Fruit fly (Drosophila melanogaster) whole organism, embryonic: Measurements from ENCODE around the gene CG11294.
A peak's percentile ranks its signal among the peaks of the same experiment; 100 is the strongest.

ENCODE experiments used
- Awh ChIP-seq: fragments of 200-800 bp; sonication (Bioruptor generic); IDR thresholded peaks from 2 replicates; pipeline ENCODE4, ENCODE4 v1.3.6; 2022; ENCODE audit warnings: missing biosample characterization, missing genetic modification characterization
- B-H2 ChIP-seq: fragments of 200-800 bp; sonication (Bioruptor generic); optimal IDR thresholded peaks from 2 replicates; lab custom pipeline; 2018; ENCODE audit warnings: missing biosample characterization, mild to moderate bottlenecking, missing genetic modification characterization
- CG10267 ChIP-seq: fragments of 200-800 bp; sonication (Bioruptor generic); optimal IDR thresholded peaks from 2 replicates; lab custom pipeline; 2018; ENCODE audit warnings: missing biosample characterization, mild to moderate bottlenecking, missing genetic modification characterization, moderate library complexity
- CG10543 ChIP-seq: fragments of 200-800 bp; sonication (Bioruptor generic); optimal IDR thresholded peaks from 3 replicates; lab custom pipeline; 2017; ENCODE audit warnings: missing biosample characterization, mild to moderate bottlenecking, missing genetic modification characterization, moderate library complexity
- CG10565 ChIP-seq: fragments of 200-800 bp; sonication (Bioruptor generic); optimal IDR thresholded peaks from 3 replicates; lab custom pipeline; 2016; ENCODE audit warnings: missing biosample characterization, mild to moderate bottlenecking, missing genetic modification characterization
- CG12236 ChIP-seq: fragments of 200-800 bp; sonication (Bioruptor generic); optimal IDR thresholded peaks from 2 replicates; lab custom pipeline; 2016; ENCODE audit warnings: missing biosample characterization, missing genetic modification characterization
- CG12659 ChIP-seq: fragments of 200-800 bp; sonication (Bioruptor generic); optimal IDR thresholded peaks from 3 replicates; lab custom pipeline; 2017; ENCODE audit warnings: mild to moderate bottlenecking, missing biosample characterization, missing genetic modification reagents, missing genetic modification characterization
- CG13894 ChIP-seq: fragments of 200-800 bp; sonication (Bioruptor generic); optimal IDR thresholded peaks from 3 replicates; lab custom pipeline; 2018; ENCODE audit warnings: missing biosample characterization, mild to moderate bottlenecking, missing genetic modification characterization, moderate library complexity
- CG14710 ChIP-seq: fragments of 200-800 bp; sonication (Bioruptor generic); optimal IDR thresholded peaks from 3 replicates; lab custom pipeline; 2019; ENCODE audit warnings: missing biosample characterization, mild to moderate bottlenecking, missing genetic modification characterization, moderate library complexity
- CG15073 ChIP-seq: fragments of 200-800 bp; sonication (Bioruptor generic); optimal IDR thresholded peaks from 2 replicates; lab custom pipeline; 2016; ENCODE audit warnings: missing biosample characterization, missing genetic modification characterization
- CG18011 ChIP-seq: fragments of 200-800 bp; sonication (Bioruptor generic); optimal IDR thresholded peaks from 2 replicates; lab custom pipeline; 2017; ENCODE audit warnings: missing biosample characterization, missing genetic modification characterization, mild to moderate bottlenecking, moderate library complexity, missing genotype
- CG1832 ChIP-seq: fragments of 200-800 bp; sonication (Bioruptor generic); optimal IDR thresholded peaks from 2 replicates; lab custom pipeline; 2017; ENCODE audit warnings: missing biosample characterization, mild to moderate bottlenecking, missing genetic modification characterization, inconsistent platforms
- CG18476 ChIP-seq: fragments of 200-800 bp; sonication (Bioruptor generic); optimal IDR thresholded peaks from 2 replicates; lab custom pipeline; 2016; ENCODE audit warnings: missing biosample characterization, mild to moderate bottlenecking, missing genetic modification characterization
- CG2712 ChIP-seq: fragments of 200-800 bp; optimal IDR thresholded peaks from 3 replicates; lab custom pipeline; 2019; ENCODE audit warnings: missing biosample characterization, mild to moderate bottlenecking, missing genetic modification characterization, moderate library complexity
- CG31224 ChIP-seq: fragments of 200-800 bp; sonication (Bioruptor generic); IDR thresholded peaks from 2 replicates; pipeline ENCODE4 v1.3.6; 2022; ENCODE audit warnings: missing biosample characterization, missing genetic modification characterization
- CG32532 ChIP-seq: fragments of 200-800 bp; sonication (Bioruptor generic); IDR thresholded peaks from 2 replicates; pipeline ENCODE4 v1.3.6; 2022; ENCODE audit warnings: missing biosample characterization, missing genetic modification characterization
- CG3847 ChIP-seq: fragments of 200-800 bp; sonication (Bioruptor generic); IDR thresholded peaks from 2 replicates; pipeline ENCODE4 v1.3.6; 2022; ENCODE audit warnings: missing biosample characterization, missing genetic modification characterization
- CG4424 ChIP-seq: fragments of 200-800 bp; sonication (Bioruptor generic); optimal IDR thresholded peaks from 3 replicates; lab custom pipeline; 2016; ENCODE audit warnings: missing biosample characterization, missing genetic modification characterization
- CG5180 ChIP-seq: fragments of 200-800 bp; sonication (Bioruptor generic); optimal IDR thresholded peaks from 3 replicates; lab custom pipeline; 2017; ENCODE audit warnings: missing biosample characterization, missing genetic modification characterization, mild to moderate bottlenecking, moderate library complexity, missing genetic modification reagents
- CG6272 ChIP-seq: fragments of 200-800 bp; sonication (Bioruptor generic); IDR thresholded peaks from 2 replicates; pipeline ENCODE4 v1.3.6; 2022; ENCODE audit warnings: missing biosample characterization, missing genetic modification characterization
- CG7556 ChIP-seq: fragments of 200-800 bp; sonication (Bioruptor generic); optimal IDR thresholded peaks from 2 replicates; lab custom pipeline; 2017; ENCODE audit warnings: missing biosample characterization, mild to moderate bottlenecking, missing genetic modification characterization
- CoRest ChIP-seq: fragments of 200-800 bp; sonication (Bioruptor generic); optimal IDR thresholded peaks from 3 replicates; lab custom pipeline; 2018; ENCODE audit warnings: missing biosample characterization, mild to moderate bottlenecking, missing genetic modification characterization, moderate library complexity
- CrebB ChIP-seq: fragments of 200-800 bp; sonication (Bioruptor generic); optimal IDR thresholded peaks from 3 replicates; lab custom pipeline; 2018; ENCODE audit warnings: missing biosample characterization, mild to moderate bottlenecking, missing genetic modification characterization
- GATAe ChIP-seq: fragments of 200-800 bp; sonication (Bioruptor generic); conservative IDR thresholded peaks from 2 replicates; pipeline ENCODE4 v1.3.6; 2022; ENCODE audit warnings: missing biosample characterization, missing genetic modification characterization
- H15 ChIP-seq: fragments of 200-800 bp; sonication (Bioruptor generic); IDR thresholded peaks from 3 replicates; pipeline ENCODE4 v1.3.6; 2022; ENCODE audit warnings: missing biosample characterization, missing genetic modification characterization
- HLHmδ ChIP-seq: fragments of 200-800 bp; sonication (Bioruptor generic); optimal IDR thresholded peaks from 2 replicates; lab custom pipeline; 2018; ENCODE audit warnings: missing biosample characterization, mild to moderate bottlenecking, missing genetic modification characterization, moderate library complexity
- Lim3 ChIP-seq: fragments of 200-800 bp; sonication (Bioruptor generic); IDR thresholded peaks from 2 replicates; pipeline ENCODE4 v1.3.6; 2022; ENCODE audit warnings: missing biosample characterization, missing genetic modification characterization
- Mad ChIP-seq: fragments of 200-800 bp; sonication (Bioruptor generic); optimal IDR thresholded peaks from 2 replicates; lab custom pipeline; 2016; ENCODE audit warnings: missing biosample characterization, missing genetic modification characterization
- Med ChIP-seq: fragments of 200-800 bp; sonication (Bioruptor generic); peaks from one replicate; lab custom pipeline; 2016; ENCODE audit warnings: missing biosample characterization, missing genetic modification characterization, mild to moderate bottlenecking, inconsistent platforms, moderate library complexity
- NC2β ChIP-seq: fragments of 200-800 bp; sonication (Bioruptor generic); optimal IDR thresholded peaks from 2 replicates; lab custom pipeline; 2016; ENCODE audit warnings: missing biosample characterization, missing genetic modification characterization
- Ravus ChIP-seq: fragments of 200-800 bp; sonication (Bioruptor generic); IDR thresholded peaks from 2 replicates; pipeline ENCODE4 v1.3.6; 2022; ENCODE audit warnings: missing biosample characterization, missing genetic modification characterization
- ap ChIP-seq: fragments of 200-800 bp; sonication (Bioruptor generic); IDR thresholded peaks from 2 replicates; pipeline ENCODE4 v1.3.6; 2022; ENCODE audit warnings: missing biosample characterization, missing genetic modification characterization
- btn ChIP-seq: fragments of 200-800 bp; sonication (Bioruptor generic); optimal IDR thresholded peaks from 2 replicates; lab custom pipeline; 2016; ENCODE audit warnings: missing biosample characterization, missing genetic modification characterization
- cato ChIP-seq: fragments of 200-800 bp; sonication (Bioruptor generic); optimal IDR thresholded peaks from 2 replicates; lab custom pipeline; 2016; ENCODE audit warnings: missing biosample characterization, missing genetic modification characterization, borderline replicate concordance
- corto ChIP-seq: fragments of 200-800 bp; sonication (Bioruptor generic); optimal IDR thresholded peaks from 2 replicates; lab custom pipeline; 2016; ENCODE audit warnings: missing biosample characterization, mild to moderate bottlenecking, missing genetic modification characterization, moderate library complexity
- dm ChIP-seq: fragments of 200-800 bp; sonication (Bioruptor generic); optimal IDR thresholded peaks from 3 replicates; lab custom pipeline; 2016; ENCODE audit warnings: missing biosample characterization, missing genetic modification characterization
- grn ChIP-seq: fragments of 200-800 bp; sonication (Bioruptor generic); optimal IDR thresholded peaks from 3 replicates; lab custom pipeline; 2017; ENCODE audit warnings: missing biosample characterization, missing genetic modification characterization
- hbn ChIP-seq: fragments of 200-800 bp; sonication (Bioruptor generic); IDR thresholded peaks from 2 replicates; pipeline ENCODE4 v1.3.6; 2022; ENCODE audit warnings: missing biosample characterization, missing genetic modification characterization; ENCODE audit not compliant: partially characterized antibody
- inv ChIP-seq: fragments of 200-800 bp; sonication (Bioruptor generic); IDR thresholded peaks from 2 replicates; pipeline ENCODE4 v1.3.6; 2022; ENCODE audit warnings: missing biosample characterization, missing genetic modification characterization; ENCODE audit not compliant: partially characterized antibody
- kni ChIP-seq: fragments of 200-800 bp; sonication (Bioruptor generic); optimal IDR thresholded peaks from 3 replicates; lab custom pipeline; 2017; ENCODE audit warnings: mild to moderate bottlenecking, missing biosample characterization, missing genetic modification reagents, missing genetic modification characterization
- mam ChIP-seq: fragments of 200-800 bp; sonication (Bioruptor generic); optimal IDR thresholded peaks from 3 replicates; lab custom pipeline; 2016; ENCODE audit warnings: missing biosample characterization, missing genetic modification characterization
- nmo ChIP-seq: fragments of 200-800 bp; sonication (Bioruptor generic); optimal IDR thresholded peaks from 2 replicates; lab custom pipeline; 2018; ENCODE audit warnings: missing biosample characterization, mild to moderate bottlenecking, missing genetic modification characterization, moderate library complexity
- pros ChIP-seq: fragments of 200-800 bp; sonication (Bioruptor generic); optimal IDR thresholded peaks from 3 replicates; lab custom pipeline; 2019; ENCODE audit warnings: missing biosample characterization, mild to moderate bottlenecking, missing genetic modification characterization, moderate library complexity
- sens-2 ChIP-seq: fragments of 200-800 bp; sonication (Bioruptor generic); IDR thresholded peaks from 2 replicates; pipeline ENCODE4 v1.3.6; 2022; ENCODE audit warnings: missing biosample characterization, missing genetic modification characterization
- tll ChIP-seq, 2 experiments: fragments of 200-800 bp in 1 of 2; fragments of >200 bp in 1 of 2; sonication (Bioruptor generic) in 1 of 2; optimal IDR thresholded peaks; 2 replicates each; lab custom pipeline; 2017 to 2019; ENCODE audit warnings: missing biosample characterization in 2 of 2, missing genetic modification characterization in 2 of 2, mild to moderate bottlenecking in 1 of 2, moderate library complexity in 1 of 2
- trh ChIP-seq: fragments of 200-800 bp; sonication (Bioruptor generic); optimal IDR thresholded peaks from 2 replicates; lab custom pipeline; 2016; ENCODE audit warnings: missing biosample characterization, missing genetic modification characterization
- tup ChIP-seq: fragments of 200-800 bp; sonication (Bioruptor generic); optimal IDR thresholded peaks from 2 replicates; lab custom pipeline; 2016; ENCODE audit warnings: missing biosample characterization, mild to moderate bottlenecking, missing genetic modification characterization, moderate library complexity
- zen2 ChIP-seq: fragments of 200-800 bp; sonication (Bioruptor generic); IDR thresholded peaks from 3 replicates; pipeline ENCODE4 v1.3.6; 2022; ENCODE audit warnings: missing biosample characterization, missing genetic modification characterization; ENCODE audit not compliant: partially characterized antibody
- zf30C ChIP-seq: fragments of 200-800 bp; sonication (Bioruptor generic); optimal IDR thresholded peaks from 3 replicates; lab custom pipeline; 2018; ENCODE audit warnings: missing biosample characterization, mild to moderate bottlenecking, missing genetic modification characterization

The CG11294 gene

dm6 chrX:8681189-8681821 lies 12.1 kb downstream of the CG11294 start, which contains the start of gene CAH3 (continued):
- TF ChIP-seq nmo (peak; percentile 96), CrebB (peak; percentile 94), CG10267 (tag; lab: Kevin White, UChicago) (peak; percentile 89), grn (peak; percentile 53), zen2 (GFP tag; lab: Robert Waterston, UW) (no peak), CG18476 (GFP tag; lab: Kevin White, UChicago) (peak; percentile 88), CG31224 (GFP tag; lab: Robert Waterston, UW) (peak; percentile 85), CG14710 (tag; lab: Kevin White, UChicago) (peak; percentile 96), tup (peak; percentile 77), CG10543 (GFP tag; lab: Kevin White, UChicago) (peak; percentile 95), CG5180 (GFP tag; lab: Kevin White, UChicago) (peak; percentile 83), Lim3 (peak; percentile 67), CG3847 (GFP tag; lab: Robert Waterston, UW) (peak; percentile 93), hbn (GFP tag; lab: Robert Waterston, UW) (no peak), CG18011 (GFP tag; lab: Kevin White, UChicago) (peak; percentile 75), trh (GFP tag; lab: Kevin White, UChicago) (peak; percentile 69), btn (peak; percentile 86), CG7556 (peak; percentile 91), sens-2 (peak; percentile 87), inv (no peak), mam (GFP tag; lab: Kevin White, UChicago) (peak; percentile 93), corto (GFP tag; lab: Kevin White, UChicago) (peak; percentile 59), CG32532 (peak; percentile 95), ap (peak; percentile 83), NC2β (GFP tag; lab: Kevin White, UChicago) (peak; percentile 92), cato (GFP tag; lab: Kevin White, UChicago) (peak; percentile 84), CG1832 (GFP tag; lab: Kevin White, UChicago) (no peak), kni (GFP tag; lab: Kevin White, UChicago) (peak; percentile 89), CG10565 (peak; percentile 66), zf30C (peak; percentile 17), Awh (GFP tag; lab: Robert Waterston, UW) (peak; percentile 93), CG12659 (GFP tag; lab: Kevin White, UChicago) (peak; percentile 97), B-H2 (peak; percentile 92), Med (GFP tag; lab: Kevin White, UChicago) (peak; percentile 99), CG2712 (peak; percentile 96), Ravus (peak; percentile 71), CG12236 (GFP tag; lab: Kevin White, UChicago) (peak; percentile 91), tll (GFP tag; optimal IDR thresholded peaks at IDR 0.05; lab: Kevin White, UChicago) (peak in 1 of 2 experiments; percentile 1), CG4424 (GFP tag; lab: Kevin White, UChicago) (peak; percentile 92), HLHmδ (GFP tag; lab: Kevin White, UChicago) (no peak), Mad (GFP tag; lab: Kevin White, UChicago) (peak; percentile 94), CG13894 (tag; lab: Kevin White, UChicago) (peak; percentile 90), CG6272 (GFP tag; lab: Robert Waterston, UW) (peak; percentile 74), GATAe (GFP tag; lab: Robert Waterston, UW) (no peak; the same call in 1 of the 2 replicates), pros (GFP tag; lab: Kevin White, UChicago) (peak; percentile 50), CoRest (tag; lab: Kevin White, UChicago) (peak; percentile 96), H15 (GFP tag; lab: Robert Waterston, UW) (peak; percentile 88), dm (GFP tag; lab: Kevin White, UChicago) (peak; percentile 88), CG15073 (peak; percentile 50)
